Worm (Caenorhabditis elegans) whole organism, early embryonic: ENCODE data around the gene Y32H12A.6.

Experiments used
- ama-1 ChIP-seq: fragments of 150-350 bp; optimal IDR thresholded peaks from 2 replicates; lab custom pipeline; 2014
- flt-1 ChIP-seq: fragments of 200-800 bp; sonication (Bioruptor generic); IDR thresholded peaks from 2 replicates; pipeline ENCODE4 v1.3.6; 2022; ENCODE audit warnings: missing genetic modification characterization, missing compliant biosample characterization
- tbx-11 ChIP-seq: fragments of 200-800 bp; sonication (Bioruptor generic); IDR thresholded peaks from 2 replicates; pipeline ENCODE4 v1.3.6; 2022; ENCODE audit warnings: missing genetic modification characterization, missing compliant biosample characterization
- tbx-37 ChIP-seq: fragments of 200-800 bp; sonication (Bioruptor generic); conservative IDR thresholded peaks from 2 replicates; pipeline ENCODE4 v1.3.6; 2022; ENCODE audit warnings: missing genetic modification reagents, missing genetic modification characterization, missing compliant biosample characterization

DNA sequence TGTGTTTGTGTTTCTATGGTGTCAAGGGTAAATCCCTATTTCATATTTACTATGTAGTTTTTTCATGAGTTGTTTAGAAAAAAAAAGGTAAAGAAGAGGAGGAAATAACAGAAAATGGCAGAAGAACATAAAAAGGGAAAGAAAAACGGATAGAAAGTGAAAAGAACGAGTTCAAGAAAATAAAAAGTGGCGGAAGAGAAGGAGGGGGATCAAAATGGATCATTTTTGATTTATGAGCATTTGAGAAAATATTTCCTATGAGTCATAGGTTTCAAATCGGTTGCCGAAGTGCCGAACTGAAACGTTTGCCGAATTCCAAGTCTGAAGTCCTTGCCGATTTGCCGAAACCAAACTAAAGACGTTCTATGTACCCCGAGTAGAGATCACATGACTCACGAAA is 43.2 kb downstream of the Y32H12A.6 start:
- no peak for TF ChIP-seq tbx-11
- no peak for TF ChIP-seq tbx-37 (GFP tag; lab: Robert Waterston, UW)
- TF ChIP-seq flt-1 (GFP tag; lab: Robert Waterston, UW), result no peak
- TF ChIP-seq ama-1 (lab: Kevin White, UChicago), result no peak
